Worm (Caenorhabditis elegans): ENCODE data around the gene W06E11.1.

ce11 chrIII:614447-614846 lies 27.4 kb upstream of the W06E11.1 start, which contains the start of gene T19C3.3:
- TF ChIP-seq ces-1 (GFP tag; optimal IDR thresholded peaks at IDR 0.05) (no peak), unc-62 (GFP tag; optimal IDR thresholded peaks at IDR 0.05) (no peak), M03D4.4 (tag; optimal IDR thresholded peaks at IDR 0.05) (no peak)

Measured in whole organism, mixed stage, embryonic.